Fruit fly (Drosophila melanogaster) whole organism, embryonic: ENCODE measurements around the gene CG11581.

ENCODE experiments used
- BtbVII ChIP-seq: fragments of 200-800 bp; sonication (Bioruptor generic); optimal IDR thresholded peaks from 3 replicates; lab custom pipeline; 2017; ENCODE audit warnings: missing biosample characterization, mild to moderate bottlenecking, missing genetic modification characterization
- Bteb2 ChIP-seq: fragments of 200-800 bp; sonication (Bioruptor generic); optimal IDR thresholded peaks from 2 replicates; lab custom pipeline; 2016; ENCODE audit warnings: missing biosample characterization, missing genetic modification characterization
- CG10209 ChIP-seq: fragments of 200-800 bp; sonication (Bioruptor generic); optimal IDR thresholded peaks from 3 replicates; lab custom pipeline; 2017; ENCODE audit warnings: missing biosample characterization, mild to moderate bottlenecking, missing genetic modification characterization, missing genetic modification reagents
- CG12769 ChIP-seq: fragments of 200-800 bp; sonication (Bioruptor generic); optimal IDR thresholded peaks from 2 replicates; lab custom pipeline; 2019; ENCODE audit warnings: missing biosample characterization, mild to moderate bottlenecking, missing genetic modification characterization, moderate library complexity
- CG12942 ChIP-seq: fragments of 200-800 bp; sonication (Bioruptor generic); optimal IDR thresholded peaks from 3 replicates; lab custom pipeline; 2016; ENCODE audit warnings: missing biosample characterization, missing genetic modification characterization
- CG13424 ChIP-seq: fragments of 200-800 bp; sonication (Bioruptor generic); optimal IDR thresholded peaks from 2 replicates; lab custom pipeline; 2019; ENCODE audit warnings: missing biosample characterization, mild to moderate bottlenecking, missing genetic modification characterization, moderate library complexity
- CG15514 ChIP-seq: fragments of 200-800 bp; sonication (Bioruptor generic); optimal IDR thresholded peaks from 3 replicates; lab custom pipeline; 2017; ENCODE audit warnings: missing biosample characterization, missing genetic modification characterization, mild to moderate bottlenecking, moderate library complexity, missing genetic modification reagents
- CG17359 ChIP-seq: fragments of 200-800 bp; sonication (Bioruptor generic); optimal IDR thresholded peaks from 3 replicates; lab custom pipeline; 2018; ENCODE audit warnings: missing biosample characterization, mild to moderate bottlenecking, missing genetic modification characterization, moderate library complexity
- CG17612 ChIP-seq: fragments of 200-800 bp; sonication (Bioruptor generic); IDR thresholded peaks from 2 replicates; pipeline ENCODE4 v1.3.6; 2022; ENCODE audit warnings: missing biosample characterization, missing genetic modification characterization
- CG3281 ChIP-seq: fragments of 200-800 bp; sonication (Bioruptor generic); optimal IDR thresholded peaks from 3 replicates; lab custom pipeline; 2017; ENCODE audit warnings: missing biosample characterization, mild to moderate bottlenecking, missing genetic modification characterization
- CG3407 ChIP-seq: fragments of 200-800 bp; sonication (Bioruptor generic); optimal IDR thresholded peaks from 2 replicates; lab custom pipeline; 2018; ENCODE audit warnings: missing biosample characterization, mild to moderate bottlenecking, missing genetic modification characterization
- CG43689 ChIP-seq: fragments of 200-800 bp; sonication (Bioruptor generic); IDR thresholded peaks from 2 replicates; pipeline ENCODE4 v1.3.6; 2022; ENCODE audit warnings: missing biosample characterization, missing genetic modification characterization
- CG7357 ChIP-seq: fragments of 200-800 bp; sonication (Bioruptor generic); IDR thresholded peaks from 3 replicates; pipeline ENCODE4 v1.3.6; 2022; ENCODE audit warnings: missing biosample characterization, missing genetic modification characterization
- CG9932 ChIP-seq: fragments of 200-800 bp; sonication (Bioruptor generic); IDR thresholded peaks from 2 replicates; pipeline ENCODE4 v1.3.6; 2022; ENCODE audit warnings: missing biosample characterization, missing genetic modification characterization
- D19A ChIP-seq: fragments of 200-800 bp; optimal IDR thresholded peaks from 3 replicates; lab custom pipeline; 2019; ENCODE audit warnings: missing biosample characterization, mild to moderate bottlenecking, missing genetic modification characterization, moderate library complexity
- Dip2 ChIP-seq: fragments of 200-800 bp; sonication (Bioruptor generic); IDR thresholded peaks from 2 replicates; pipeline ENCODE4 v1.3.6; 2022; ENCODE audit warnings: missing biosample characterization, missing genetic modification characterization
- Drgx ChIP-seq: fragments of 200-800 bp; sonication (Bioruptor generic); IDR thresholded peaks from 2 replicates; pipeline ENCODE4 v1.3.6; 2022; ENCODE audit warnings: missing biosample characterization, missing genetic modification characterization
- E2f1 ChIP-seq: fragments of 200-800 bp; sonication (Bioruptor generic); IDR thresholded peaks from 2 replicates; pipeline ENCODE4 v1.3.6; 2022; ENCODE audit warnings: missing biosample characterization, missing genetic modification characterization
- Fer2 ChIP-seq: fragments of 200-800 bp; sonication (Bioruptor generic); optimal IDR thresholded peaks from 2 replicates; lab custom pipeline; 2018; ENCODE audit warnings: missing biosample characterization, mild to moderate bottlenecking, missing genetic modification characterization, moderate library complexity
- Hmr ChIP-seq: fragments of 200-800 bp; sonication (Bioruptor generic); optimal IDR thresholded peaks from 3 replicates; lab custom pipeline; 2017; ENCODE audit warnings: mild to moderate bottlenecking, missing biosample characterization, missing genetic modification reagents, missing genetic modification characterization
- Jarid2 ChIP-seq: fragments of 200-800 bp; sonication (Bioruptor generic); optimal IDR thresholded peaks from 3 replicates; lab custom pipeline; 2017; ENCODE audit warnings: mild to moderate bottlenecking, missing biosample characterization, missing genetic modification reagents, missing genetic modification characterization
- NC2α ChIP-seq: fragments of 200-800 bp; sonication (Bioruptor generic); optimal IDR thresholded peaks from 2 replicates; lab custom pipeline; 2016; ENCODE audit warnings: missing biosample characterization, missing genetic modification characterization
- NFAT ChIP-seq: fragments of 200-800 bp; sonication (Bioruptor generic); IDR thresholded peaks from 2 replicates; pipeline ENCODE4 v1.3.6; 2022; ENCODE audit warnings: missing biosample characterization, missing genetic modification characterization
- Opbp ChIP-seq: fragments of 200-800 bp; sonication (Bioruptor generic); IDR thresholded peaks from 3 replicates; pipeline ENCODE4 v1.3.6; 2022; ENCODE audit warnings: missing biosample characterization, missing genetic modification characterization; ENCODE audit not compliant: partially characterized antibody
- PHDP ChIP-seq: fragments of 200-800 bp; sonication (Bioruptor generic); optimal IDR thresholded peaks from 3 replicates; lab custom pipeline; 2018; ENCODE audit warnings: missing biosample characterization, mild to moderate bottlenecking, missing genetic modification characterization, moderate library complexity
- Rfx ChIP-seq: fragments of 200-800 bp; sonication (Bioruptor generic); IDR thresholded peaks from 2 replicates; pipeline ENCODE4 v1.3.6; 2022; ENCODE audit warnings: missing biosample characterization, missing genetic modification characterization
- Rx ChIP-seq: fragments of 200-800 bp; sonication (Bioruptor generic); IDR thresholded peaks from 2 replicates; pipeline ENCODE4 v1.3.6; 2022; ENCODE audit warnings: missing biosample characterization, missing genetic modification characterization
- TFAM ChIP-seq: fragments of 200-800 bp; sonication (Bioruptor generic); optimal IDR thresholded peaks from 2 replicates; lab custom pipeline; 2017; ENCODE audit warnings: missing biosample characterization, missing genetic modification characterization, inconsistent platforms
- ap ChIP-seq: fragments of 200-800 bp; sonication (Bioruptor generic); IDR thresholded peaks from 2 replicates; pipeline ENCODE4 v1.3.6; 2022; ENCODE audit warnings: missing biosample characterization, missing genetic modification characterization
- caup ChIP-seq: fragments of 200-800 bp; sonication (Bioruptor generic); optimal IDR thresholded peaks from 3 replicates; lab custom pipeline; 2017; ENCODE audit warnings: missing biosample characterization, mild to moderate bottlenecking, missing genetic modification characterization, moderate library complexity; ENCODE audit not compliant: severe bottlenecking
- corto ChIP-seq: fragments of 200-800 bp; sonication (Bioruptor generic); optimal IDR thresholded peaks from 2 replicates; lab custom pipeline; 2016; ENCODE audit warnings: missing biosample characterization, mild to moderate bottlenecking, missing genetic modification characterization, moderate library complexity
- dysf ChIP-seq: fragments of 200-800 bp; sonication (Bioruptor generic); IDR thresholded peaks from 3 replicates; pipeline ENCODE4 v1.3.6; 2022; ENCODE audit warnings: missing biosample characterization, missing genetic modification characterization
- exex ChIP-seq: fragments of 200-800 bp; sonication (Bioruptor generic); optimal IDR thresholded peaks from 4 replicates; lab custom pipeline; 2018; ENCODE audit warnings: missing biosample characterization, mild to moderate bottlenecking, missing genetic modification characterization, moderate library complexity
- gcm2 ChIP-seq: fragments of 200-800 bp; sonication (Bioruptor generic); optimal IDR thresholded peaks from 2 replicates; lab custom pipeline; 2016; ENCODE audit warnings: missing biosample characterization, missing genetic modification characterization
- grn ChIP-seq: fragments of 200-800 bp; sonication (Bioruptor generic); optimal IDR thresholded peaks from 3 replicates; lab custom pipeline; 2017; ENCODE audit warnings: missing biosample characterization, missing genetic modification characterization
- gt ChIP-seq: fragments of 200-800 bp; sonication (Bioruptor generic); IDR thresholded peaks from 2 replicates; pipeline ENCODE4 v1.3.6; 2022; ENCODE audit warnings: missing biosample characterization, missing genetic modification characterization
- nerfin-1 ChIP-seq: fragments of 200-800 bp; sonication (Bioruptor generic); optimal IDR thresholded peaks from 3 replicates; lab custom pipeline; 2019; ENCODE audit warnings: missing biosample characterization, mild to moderate bottlenecking, missing genetic modification characterization, moderate library complexity
- org-1 ChIP-seq: fragments of 200-800 bp; sonication (Bioruptor generic); optimal IDR thresholded peaks from 2 replicates; lab custom pipeline; 2017; ENCODE audit warnings: missing biosample characterization, missing genetic modification characterization
- peb ChIP-seq: fragments of 200-800 bp; sonication (Bioruptor generic); IDR thresholded peaks from 2 replicates; pipeline ENCODE4 v1.3.6; 2022; ENCODE audit warnings: missing biosample characterization, missing genetic modification characterization
- prd ChIP-seq, 3 experiments: fragments of >200 bp in 2 of 3; fragments of 200-800 bp in 1 of 3; sonication (Bioruptor generic) in 1 of 3; optimal IDR thresholded peaks in 2 of 3; IDR thresholded peaks in 1 of 3; 2 replicates in 2 of 3; 3 replicates in 1 of 3; pipeline versions ENCODE4 v1.3.6 to Lab custom; 2017 to 2022; ENCODE audit warnings: missing biosample characterization in 1 of 3, missing genetic modification characterization in 1 of 3
- psq ChIP-seq: fragments of 200-800 bp; sonication (Bioruptor generic); optimal IDR thresholded peaks from 2 replicates; lab custom pipeline; 2017; ENCODE audit warnings: missing biosample characterization, missing genetic modification characterization
- sd ChIP-seq: fragments of 200-800 bp; sonication (Bioruptor generic); optimal IDR thresholded peaks from 3 replicates; lab custom pipeline; 2018; ENCODE audit warnings: missing biosample characterization, mild to moderate bottlenecking, missing genetic modification characterization, moderate library complexity
- sens ChIP-seq: fragments of 200-800 bp; sonication (Bioruptor generic); peaks from one replicate; lab custom pipeline; 2016; ENCODE audit warnings: missing biosample characterization, missing genetic modification characterization
- so ChIP-seq: fragments of 200-800 bp; sonication (Bioruptor generic); IDR thresholded peaks from 3 replicates; pipeline ENCODE4 v1.3.6; 2022; ENCODE audit warnings: missing biosample characterization, missing genetic modification characterization
- tll ChIP-seq, 2 experiments: fragments of 200-800 bp in 1 of 2; fragments of >200 bp in 1 of 2; sonication (Bioruptor generic) in 1 of 2; optimal IDR thresholded peaks; 2 replicates each; lab custom pipeline; 2017 to 2019; ENCODE audit warnings: missing biosample characterization in 2 of 2, missing genetic modification characterization in 2 of 2, mild to moderate bottlenecking in 1 of 2, moderate library complexity in 1 of 2
- toy ChIP-seq: fragments of 200-800 bp; sonication (Bioruptor generic); IDR thresholded peaks from 2 replicates; pipeline ENCODE4 v1.3.6; 2022; ENCODE audit warnings: missing biosample characterization, missing genetic modification characterization
- unpg ChIP-seq: fragments of 200-800 bp; sonication (Bioruptor generic); optimal IDR thresholded peaks from 3 replicates; lab custom pipeline; 2018; ENCODE audit warnings: missing biosample characterization, mild to moderate bottlenecking, missing genetic modification characterization, moderate library complexity
- wdn ChIP-seq: fragments of 200-800 bp; sonication (Bioruptor generic); IDR thresholded peaks from 2 replicates; pipeline ENCODE4 v1.3.6; 2022; ENCODE audit warnings: missing biosample characterization, missing genetic modification characterization

CG11581 gene

DNA sequence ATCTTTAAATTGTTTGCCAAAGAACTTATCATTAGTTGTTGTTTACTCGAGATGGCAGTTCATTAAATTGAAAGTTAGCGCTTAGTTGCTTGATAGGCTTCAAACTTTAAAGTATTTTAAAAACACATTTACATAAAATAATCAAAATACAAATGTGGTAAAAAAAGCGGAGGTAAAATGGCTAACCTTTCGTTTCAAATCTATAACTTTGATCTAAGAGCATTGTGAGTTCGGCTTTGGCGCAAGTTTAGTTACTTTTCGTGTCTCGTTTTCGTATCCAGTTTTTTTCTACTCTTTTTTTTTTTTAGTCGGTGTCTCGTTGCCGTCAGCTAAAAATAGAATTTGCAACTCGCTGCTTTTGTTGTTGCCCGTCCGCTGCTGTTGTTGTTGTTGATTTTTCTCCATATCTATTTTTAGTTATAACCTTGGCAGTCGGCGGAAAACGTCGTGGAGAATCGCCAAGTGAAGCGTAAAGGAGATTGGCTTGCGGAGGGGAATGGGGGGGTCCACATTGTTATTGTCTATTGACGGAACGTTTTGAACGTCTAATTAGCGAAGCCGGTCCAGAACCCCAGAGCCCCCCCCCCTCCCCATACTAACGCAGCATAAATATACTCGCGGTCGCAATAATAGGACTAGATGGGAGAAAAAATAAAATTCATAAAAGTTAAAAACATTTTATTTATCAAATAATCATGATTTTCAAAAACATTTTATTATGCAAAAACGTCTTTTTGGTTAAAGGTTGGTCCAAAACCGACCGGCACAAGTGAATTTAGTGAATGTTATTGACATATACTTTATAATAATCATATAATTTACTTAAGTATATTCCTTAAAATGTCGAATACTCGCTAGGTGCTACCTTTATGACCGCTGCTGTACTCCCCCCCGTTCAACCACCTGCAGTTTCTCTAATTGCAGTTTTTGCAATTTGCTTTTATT is 38.1 kb downstream of the CG11581 start (continued):
- TF ChIP-seq org-1 (GFP tag; lab: Kevin White, UChicago) (peak; percentile 28), sens (GFP tag; lab: Kevin White, UChicago) (peak; percentile 54), CG7357 (GFP tag; lab: Robert Waterston, UW) (0 out of 3 replicates have a peak, but pooled peaks have one; percentile 18), BtbVII (GFP tag; lab: Kevin White, UChicago) (peak; percentile 31), CG12942 (GFP tag; lab: Kevin White, UChicago) (no peak), caup (GFP tag; lab: Kevin White, UChicago) (peak; percentile 66), CG3407 (GFP tag; lab: Kevin White, UChicago) (no peak), so (GFP tag; lab: Robert Waterston, UW) (no peak), CG10209 (GFP tag; lab: Kevin White, UChicago) (peak; percentile 48), CG12769 (tag; lab: Kevin White, UChicago) (no peak), corto (GFP tag; lab: Kevin White, UChicago) (no peak), gcm2 (GFP tag; lab: Kevin White, UChicago) (no peak), Dip2 (GFP tag; lab: Robert Waterston, UW) (no peak), CG17359 (peak; percentile 2), tll (GFP tag; optimal IDR thresholded peaks at IDR 0.05; lab: Kevin White, UChicago) (no peak), gt (GFP tag; lab: Robert Waterston, UW) (no peak), CG15514 (GFP tag; lab: Kevin White, UChicago) (peak; percentile 19), TFAM (GFP tag; lab: Kevin White, UChicago) (no peak), wdn (peak; percentile 44; the same call in 1 of the 2 replicates), Fer2 (no peak), CG43689 (no peak), CG13424 (tag; lab: Kevin White, UChicago) (peak; percentile 46), psq (GFP tag; lab: Kevin White, UChicago) (no peak), E2f1 (0 out of 2 replicates have a peak, but pooled peaks have one; percentile 23), PHDP (tag; lab: Kevin White, UChicago) (peak; percentile 67), NC2α (GFP tag; lab: Kevin White, UChicago) (no peak), unpg (peak; percentile 61), toy (no peak), Jarid2 (GFP tag; lab: Kevin White, UChicago) (no peak), dysf (GFP tag; lab: Robert Waterston, UW) (peak; percentile 69), ap (peak; percentile 37; the same call in 1 of the 2 replicates), CG17612 (GFP tag; lab: Robert Waterston, UW) (no peak), exex (tag; lab: Kevin White, UChicago) (no peak)

DNA sequence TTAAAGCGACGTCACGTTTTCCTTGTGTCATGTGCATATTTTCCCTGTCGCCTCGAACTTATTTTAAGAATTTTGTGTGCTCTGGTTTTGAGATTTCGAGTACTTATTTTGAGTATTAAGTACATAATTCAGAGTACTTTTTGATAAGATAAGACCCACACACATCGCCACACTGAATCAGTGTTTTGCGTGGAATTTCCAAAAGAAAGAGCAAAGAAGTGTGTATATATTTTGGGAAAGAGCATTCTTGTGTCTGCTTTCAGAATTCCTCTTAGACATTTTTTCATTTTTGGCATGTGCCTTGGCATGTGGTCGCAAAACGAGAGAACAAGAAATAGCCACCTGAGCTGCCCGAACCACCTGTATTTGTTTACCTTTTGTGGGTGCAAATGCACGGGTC is 39.1 kb downstream of the CG11581 start:
- TF ChIP-seq dysf (GFP tag; lab: Robert Waterston, UW) (peak; percentile 29; the same call in 1 of the 3 replicates), grn (GFP tag; lab: Kevin White, UChicago) (no peak), Rfx (GFP tag; lab: Robert Waterston, UW) (0 out of 2 replicates have a peak, but pooled peaks have one; percentile 17), NFAT (no peak), Rx (GFP tag; lab: Robert Waterston, UW) (no peak), Drgx (GFP tag; lab: Robert Waterston, UW) (peak; percentile 55; the same call in 1 of the 2 replicates), nerfin-1 (tag; lab: Kevin White, UChicago) (no peak), CG3281 (GFP tag; lab: Kevin White, UChicago) (peak; percentile 39), D19A (tag; lab: Kevin White, UChicago) (peak; percentile 95), CG9932 (GFP tag; lab: Robert Waterston, UW) (peak; percentile 24; the same call in 1 of the 2 replicates), Opbp (GFP tag; lab: Robert Waterston, UW) (no peak), Bteb2 (GFP tag; lab: Kevin White, UChicago) (no peak), sd (tag; lab: Kevin White, UChicago) (peak; percentile 73), Hmr (GFP tag; lab: Kevin White, UChicago) (no peak), peb (no peak), prd (optimal IDR thresholded peaks at IDR 0.05; lab: Kevin White, UChicago) (no peak), prd (GFP tag; IDR thresholded peaks at IDR 0.05; lab: Robert Waterston, UW) (0 out of 3 replicates have a peak, but pooled peaks have one; percentile 5)
